Worm (Caenorhabditis elegans): ENCODE data around the gene dnj-2.
"Not testable (repeated sequence)": the region's sequence is repeated elsewhere in the genome, so short reads cannot be mapped to it uniquely, and the experiment has no call there.

dnj-2 gene

ce11 chrIV:11271262-11271661 is 42.5 kb downstream of the dnj-2 start, which contains the start of gene nhr-7:
Gene nhr-7 (minus strand): TSS chrIV:11271362.
- no peak for TF ChIP-seq repo-1 (tag; optimal IDR thresholded peaks at IDR 0.05)
- TF ChIP-seq ztf-18 (tag; optimal IDR thresholded peaks at IDR 0.05) = no peak
- TF ChIP-seq bed-1 (GFP tag; IDR thresholded peaks at IDR 0.05) = no peak
- no peak for TF ChIP-seq egl-18 (GFP tag; IDR thresholded peaks at IDR 0.05)
- TF ChIP-seq F10E7.11 (tag; optimal IDR thresholded peaks at IDR 0.05) = no peak
- TF ChIP-seq F33H1.4 (GFP tag; IDR thresholded peaks at IDR 0.05) = no peak
- no peak for TF ChIP-seq gei-17 (GFP tag; optimal IDR thresholded peaks at IDR 0.05)
- no peak for TF ChIP-seq T07F8.4 (tag; optimal IDR thresholded peaks at IDR 0.05)
- TF ChIP-seq snpc-3.4 (tag; optimal IDR thresholded peaks at IDR 0.05) = no peak
- no peak for TF ChIP-seq sptf-2 (GFP tag; optimal IDR thresholded peaks at IDR 0.05)
- TF ChIP-seq B0336.3 (GFP tag; IDR thresholded peaks at IDR 0.05) = no peak
- no peak for TF ChIP-seq Y53G8AR.9 (GFP tag; conservative IDR thresholded peaks at IDR 0.05)

ce11 chrIV:11269483-11269882 is 44.3 kb downstream of the dnj-2 start:
- TF ChIP-seq lsl-1 (GFP tag; optimal IDR thresholded peaks at IDR 0.05) (no peak), mel-28 (tag; optimal IDR thresholded peaks at IDR 0.05; ENCODE audit: borderline replicate concordance) (no peak), aptf-2 (GFP tag; conservative IDR thresholded peaks at IDR 0.05) (no peak), ekl-4 (GFP tag; IDR thresholded peaks at IDR 0.05) (no peak), lin-26 (GFP tag; IDR thresholded peaks at IDR 0.05) (no peak), ets-4 (GFP tag; optimal IDR thresholded peaks at IDR 0.05) (no peak), snpc-1.1 (tag; optimal IDR thresholded peaks at IDR 0.05; ENCODE audit: insufficient read depth) (no peak), lin-40 (tag; optimal IDR thresholded peaks at IDR 0.05) (no peak), T07F8.4 (tag; optimal IDR thresholded peaks at IDR 0.05) (no peak), ztf-26 (tag; optimal IDR thresholded peaks at IDR 0.05) (no peak), zfh-2 (GFP tag; conservative IDR thresholded peaks at IDR 0.05) (no peak), bed-1 (GFP tag; IDR thresholded peaks at IDR 0.05) (no peak), athp-1 (tag; optimal IDR thresholded peaks at IDR 0.05) (no peak), tbp1 (GFP tag; optimal IDR thresholded peaks at IDR 0.05) (no peak)

- TF ChIP-seq egrh-3 (GFP tag; IDR thresholded peaks at IDR 0.05) (no peak), Y53G8AR.9 (GFP tag; conservative IDR thresholded peaks at IDR 0.05) (no peak), pha-4 (tag; optimal IDR thresholded peaks at IDR 0.05) (no peak), nhr-179 (tag; optimal IDR thresholded peaks at IDR 0.05) (no peak), ceh-27 (GFP tag; optimal IDR thresholded peaks at IDR 0.05) (no peak), F22D6.2 (tag; optimal IDR thresholded peaks at IDR 0.05) (no peak), rcor-1 (GFP tag; IDR thresholded peaks at IDR 0.05) (no peak), F52B5.7 (tag; optimal IDR thresholded peaks at IDR 0.05) (no peak)
Observed at ce11 chrIV:11266090-11266489, 47.7 kb downstream of the dnj-2 start, which contains the start of gene col-127. Gene col-127 (minus strand): TSS chrIV:11266190.

ce11 chrIV:11263101-11263500 is 50.7 kb downstream of the dnj-2 start, which contains the start of gene col-126:
Gene col-126 (plus strand): TSS chrIV:11263401.
- not testable (repeated sequence) for TF ChIP-seq Y95B8A.8 (GFP tag; IDR thresholded peaks at IDR 0.05); hlh-26 (GFP tag; conservative IDR thresholded peaks at IDR 0.05); lsl-1 (GFP tag; optimal IDR thresholded peaks at IDR 0.05)
